Fruit fly (Drosophila melanogaster): ENCODE data around the gene ND-75.
A peak's percentile ranks its signal among the peaks of the same experiment; 100 is the strongest.

Gene ND-75

dm6 chrX:8205625-8206252 is 45.7 kb downstream of the ND-75 start (continued):
- TF ChIP-seq CG4707 (GFP tag; optimal IDR thresholded peaks at IDR 0.05) (peak; percentile 1), Nf-YC (tag; optimal IDR thresholded peaks at IDR 0.05) (no peak), Atf6 (GFP tag; IDR thresholded peaks at IDR 0.05) (peak; percentile 37; the same call in 1 of the 2 replicates), MTF-1 (GFP tag; optimal IDR thresholded peaks at IDR 0.05; ENCODE audit: borderline replicate concordance) (no peak), cas (GFP tag; IDR thresholded peaks at IDR 0.05) (0 out of 2 replicates have a peak, but pooled peaks have one; percentile 7), fd96Cb (tag; optimal IDR thresholded peaks at IDR 0.05) (peak; percentile 42), CG7271 (tag; optimal IDR thresholded peaks at IDR 0.05) (no peak), ap (GFP tag; IDR thresholded peaks at IDR 0.05) (0 out of 2 replicates have a peak, but pooled peaks have one; percentile 28), CG4854 (GFP tag; optimal IDR thresholded peaks at IDR 0.05) (no peak), h (optimal IDR thresholded peaks at IDR 0.05) (no peak), H2.0 (GFP tag; IDR thresholded peaks at IDR 0.05) (peak; percentile 47; the same call in 1 of the 2 replicates), ATbp (GFP tag; optimal IDR thresholded peaks at IDR 0.05) (peak; percentile 6), CG4282 (GFP tag; optimal IDR thresholded peaks at IDR 0.05) (no peak), Awh (GFP tag; IDR thresholded peaks at IDR 0.05) (peak; percentile 72; the same call in 1 of the 2 replicates), kay (GFP tag; optimal IDR thresholded peaks at IDR 0.05) (peak; percentile 14), CG13894 (tag; optimal IDR thresholded peaks at IDR 0.05) (no peak), CoRest (tag; optimal IDR thresholded peaks at IDR 0.05) (peak; percentile 44), CG10959 (GFP tag; IDR thresholded peaks at IDR 0.05) (no peak), gem (tag; optimal IDR thresholded peaks at IDR 0.05) (peak; percentile 73), tio (GFP tag; optimal IDR thresholded peaks at IDR 0.05) (peak; percentile 13), tgo (GFP tag; IDR thresholded peaks at IDR 0.05) (peak; percentile 60), ttk (GFP tag; IDR thresholded peaks at IDR 0.05) (peak; percentile 36), CG15269 (tag; optimal IDR thresholded peaks at IDR 0.05) (peak; percentile 67), amos (GFP tag; IDR thresholded peaks at IDR 0.05; ENCODE audit: partially characterized antibody) (no peak), en (GFP tag; optimal IDR thresholded peaks at IDR 0.05) (no peak), CG11695 (GFP tag; IDR thresholded peaks at IDR 0.05) (peak; percentile 59; the same call in 1 of the 3 replicates), psq (GFP tag; optimal IDR thresholded peaks at IDR 0.05) (no peak), Xbp1 (GFP tag; optimal IDR thresholded peaks at IDR 0.05) (peak; percentile 33), HLH54F (GFP tag; optimal IDR thresholded peaks at IDR 0.05) (no peak), phol (tag; optimal IDR thresholded peaks at IDR 0.05) (peak; percentile 58), bsh (GFP tag; optimal IDR thresholded peaks at IDR 0.05) (peak in 1 of 2 experiments; percentile 46), CG11723 (GFP tag; optimal IDR thresholded peaks at IDR 0.05) (no peak), wor (GFP tag; IDR thresholded peaks at IDR 0.05) (peak; percentile 40; the same call in 1 of the 2 replicates), CG14667 (GFP tag; IDR thresholded peaks at IDR 0.05) (peak; percentile 28; the same call in 1 of the 2 replicates), CG18262 (tag; optimal IDR thresholded peaks at IDR 0.05) (peak; percentile 52), Sox100B (GFP tag; optimal IDR thresholded peaks at IDR 0.05) (peak; percentile 44)

dm6 chrX:8202724-8203362 is 48.6 kb downstream of the ND-75 start:
- TF ChIP-seq unc-4 (GFP tag; IDR thresholded peaks at IDR 0.05; ENCODE audit: partially characterized antibody) (no peak), tap (tag; optimal IDR thresholded peaks at IDR 0.05) (no peak), Rx (GFP tag; IDR thresholded peaks at IDR 0.05) (no peak), CoRest (tag; optimal IDR thresholded peaks at IDR 0.05) (peak; percentile 20), Camta (GFP tag; optimal IDR thresholded peaks at IDR 0.05) (peak; percentile 35), CG2116 (GFP tag; optimal IDR thresholded peaks at IDR 0.05) (no peak), pho (GFP tag; optimal IDR thresholded peaks at IDR 0.05) (peak; percentile 11), hkb (optimal IDR thresholded peaks at IDR 0.05) (no peak), hkb (GFP tag; IDR thresholded peaks at IDR 0.05) (peak; percentile 50; the same call in 1 of the 2 replicates), CG6689 (GFP tag; IDR thresholded peaks at IDR 0.05) (0 out of 2 replicates have a peak, but pooled peaks have one; percentile 33), CG15269 (tag; optimal IDR thresholded peaks at IDR 0.05) (peak; percentile 19), pan (optimal IDR thresholded peaks at IDR 0.05) (no peak), pan (GFP tag; optimal IDR thresholded peaks at IDR 0.05 in 1 of 2, IDR thresholded peaks at IDR 0.05 in 1 of 2) (peak in 1 of 2 experiments; percentile 57), prd (optimal IDR thresholded peaks at IDR 0.05) (no peak), prd (GFP tag; IDR thresholded peaks at IDR 0.05) (peak; percentile 29; the same call in 1 of the 3 replicates), lmd (GFP tag; IDR thresholded peaks at IDR 0.05) (peak; percentile 24; the same call in 1 of the 2 replicates), row (GFP tag; IDR thresholded peaks at IDR 0.05) (peak; percentile 63)
